Worm (Caenorhabditis elegans): Measurements from ENCODE around the gene msi-1.
A peak's percentile ranks its signal among the peaks of the same experiment; 100 is the strongest.

The msi-1 gene

ce11 chrIII:4012036-4012435, 35.8 kb upstream of the msi-1 start, which contains the start of gene C36E8.4:
TSS of gene C36E8.4 (plus strand) at chrIII:4012336.
- TF ChIP-seq sem-4 (tag; optimal IDR thresholded peaks at IDR 0.05) (no peak), elt-3 (tag; optimal IDR thresholded peaks at IDR 0.05) (no peak), lin-11 (tag; optimal IDR thresholded peaks at IDR 0.05) (no peak), Y55F3AM.14 (GFP tag; optimal IDR thresholded peaks at IDR 0.05) (no peak)

- TF ChIP-seq unc-62 (GFP tag; optimal IDR thresholded peaks at IDR 0.05): no peak
- TF ChIP-seq egl-27 (tag; optimal IDR thresholded peaks at IDR 0.05): no peak
- TF ChIP-seq nhr-77 (tag; optimal IDR thresholded peaks at IDR 0.05): no peak
- TF ChIP-seq nhr-23 (tag; optimal IDR thresholded peaks at IDR 0.05): no peak
- peak; percentile 84 for TF ChIP-seq fos-1 (tag; optimal IDR thresholded peaks at IDR 0.05)
Observed at ce11 chrIII:4010987-4011386, 34.8 kb upstream of the msi-1 start.

ce11 chrIII:4010168-4010567, 34.0 kb upstream of the msi-1 start:
- no peak for TF ChIP-seq nhr-237 (tag; optimal IDR thresholded peaks at IDR 0.05)
- peak; percentile 13 for TF ChIP-seq egl-27 (tag; optimal IDR thresholded peaks at IDR 0.05)
- TF ChIP-seq fos-1 (tag; optimal IDR thresholded peaks at IDR 0.05): peak; percentile 7
- TF ChIP-seq nhr-129 (tag; optimal IDR thresholded peaks at IDR 0.05): peak; percentile 13
- TF ChIP-seq nhr-25 (tag; optimal IDR thresholded peaks at IDR 0.05): peak; percentile 7
- TF ChIP-seq ceh-16 (tag; optimal IDR thresholded peaks at IDR 0.05): peak; percentile 37
- TF ChIP-seq lsy-2 (tag; optimal IDR thresholded peaks at IDR 0.05): peak in 1 of 2 experiments; percentile 43
- TF ChIP-seq skn-1 (tag; optimal IDR thresholded peaks at IDR 0.05): no peak
- TF ChIP-seq sma-3 (GFP tag; optimal IDR thresholded peaks at IDR 0.05): peak; percentile 5

- TF ChIP-seq mdl-1 (tag; optimal IDR thresholded peaks at IDR 0.05): no peak
- TF ChIP-seq nhr-12 (tag; optimal IDR thresholded peaks at IDR 0.05): no peak
- TF ChIP-seq lsy-2 (tag; optimal IDR thresholded peaks at IDR 0.05): no peak
- no peak for TF ChIP-seq elt-3 (tag; optimal IDR thresholded peaks at IDR 0.05)
- no peak for TF ChIP-seq nhr-25 (tag; optimal IDR thresholded peaks at IDR 0.05)
- TF ChIP-seq gmeb-1 (tag; optimal IDR thresholded peaks at IDR 0.05): no peak
- no peak for TF ChIP-seq dmd-4 (tag; optimal IDR thresholded peaks at IDR 0.05)
- no peak for TF ChIP-seq nhr-237 (tag; optimal IDR thresholded peaks at IDR 0.05)
- TF ChIP-seq lin-11 (tag; optimal IDR thresholded peaks at IDR 0.05): no peak
Observed at ce11 chrIII:4009181-4009580, 33.0 kb upstream of the msi-1 start.

- TF ChIP-seq nhr-6 (tag; optimal IDR thresholded peaks at IDR 0.05): no peak
- TF ChIP-seq lin-39 (tag; optimal IDR thresholded peaks at IDR 0.05): no peak
- TF ChIP-seq dmd-4 (tag; optimal IDR thresholded peaks at IDR 0.05): no peak
- TF ChIP-seq ceh-16 (tag; optimal IDR thresholded peaks at IDR 0.05): no peak
- no peak for TF ChIP-seq sem-4 (tag; optimal IDR thresholded peaks at IDR 0.05)
- TF ChIP-seq lsy-2 (tag; optimal IDR thresholded peaks at IDR 0.05): no peak
- no peak for TF ChIP-seq nhr-21 (tag; optimal IDR thresholded peaks at IDR 0.05)
- no peak for TF ChIP-seq skn-1 (tag; optimal IDR thresholded peaks at IDR 0.05)
- no peak for TF ChIP-seq unc-39 (tag; optimal IDR thresholded peaks at IDR 0.05)
- TF ChIP-seq nhr-11 (tag; optimal IDR thresholded peaks at IDR 0.05): no peak
Observed at ce11 chrIII:4007017-4007416, 30.8 kb upstream of the msi-1 start.

ce11 chrIII:4005446-4006192, 29.4 kb upstream of the msi-1 start, which contains the start of gene pxd-1:
TSS of gene pxd-1 (plus strand) at chrIII:4006142.
- TF ChIP-seq crh-2 (tag; optimal IDR thresholded peaks at IDR 0.05): peak; percentile 0
- TF ChIP-seq unc-62 (GFP tag; optimal IDR thresholded peaks at IDR 0.05): no peak
- TF ChIP-seq mdl-1 (tag; optimal IDR thresholded peaks at IDR 0.05): no peak
- TF ChIP-seq C34F6.9 (tag; optimal IDR thresholded peaks at IDR 0.05): peak; percentile 49
- TF ChIP-seq lsy-2 (tag; optimal IDR thresholded peaks at IDR 0.05): peak; percentile 11 to 53
- TF ChIP-seq R02D3.7 (tag; optimal IDR thresholded peaks at IDR 0.05): no peak
- no peak for TF ChIP-seq elt-3 (tag; optimal IDR thresholded peaks at IDR 0.05)
- no peak for TF ChIP-seq lin-13 (GFP tag; optimal IDR thresholded peaks at IDR 0.05)
- TF ChIP-seq fos-1 (tag; optimal IDR thresholded peaks at IDR 0.05): no peak
- peak; percentile 65 for TF ChIP-seq sem-4 (tag; optimal IDR thresholded peaks at IDR 0.05)
- TF ChIP-seq unc-55 (GFP tag; optimal IDR thresholded peaks at IDR 0.05): no peak
- TF ChIP-seq nhr-25 (tag; optimal IDR thresholded peaks at IDR 0.05): no peak
- TF ChIP-seq ztf-11 (tag; optimal IDR thresholded peaks at IDR 0.05): no peak
- TF ChIP-seq aly-2 (tag; optimal IDR thresholded peaks at IDR 0.05): no peak
- TF ChIP-seq ama-1 (optimal IDR thresholded peaks at IDR 0.05): no peak
- TF ChIP-seq nhr-23 (tag; optimal IDR thresholded peaks at IDR 0.05): no peak
- no peak for TF ChIP-seq sma-3 (GFP tag; optimal IDR thresholded peaks at IDR 0.05)
- no peak for TF ChIP-seq lin-39 (tag; optimal IDR thresholded peaks at IDR 0.05)
- no peak for TF ChIP-seq ztf-4 (tag; optimal IDR thresholded peaks at IDR 0.05)
- no peak for TF ChIP-seq zag-1 (tag; optimal IDR thresholded peaks at IDR 0.05)
- peak; percentile 75 for TF ChIP-seq mab-5 (tag; optimal IDR thresholded peaks at IDR 0.05)
- no peak for TF ChIP-seq nhr-11 (tag; optimal IDR thresholded peaks at IDR 0.05)
- TF ChIP-seq nhr-6 (tag; optimal IDR thresholded peaks at IDR 0.05): no peak
- peak; percentile 64 for TF ChIP-seq sma-9 (GFP tag; optimal IDR thresholded peaks at IDR 0.05)
- no peak for TF ChIP-seq sma-9 (tag; optimal IDR thresholded peaks at IDR 0.05)
- peak; percentile 29 for TF ChIP-seq F13H6.1 (tag; optimal IDR thresholded peaks at IDR 0.05)
- peak; percentile 56 for TF ChIP-seq nhr-129 (tag; optimal IDR thresholded peaks at IDR 0.05)
- TF ChIP-seq skn-1 (tag; optimal IDR thresholded peaks at IDR 0.05): no peak
- TF ChIP-seq blmp-1 (tag; optimal IDR thresholded peaks at IDR 0.05; ENCODE audit: insufficient read depth): no peak
- no peak for TF ChIP-seq ceh-16 (tag; optimal IDR thresholded peaks at IDR 0.05)

All from whole organism, L2 larva.